Fruit fly (Drosophila melanogaster): Measurements from ENCODE around the gene Raf.
A peak's percentile ranks its signal among the peaks of the same experiment; 100 is the strongest.

Raf gene

dm6 chrX:2387579-2388362, 92.5 kb downstream of the Raf start, which contains the start of gene PsGEF (continued):
- TF ChIP-seq crp (GFP tag; optimal IDR thresholded peaks at IDR 0.05) (peak in 1 of 2 experiments; percentile 40), sqz (GFP tag; optimal IDR thresholded peaks at IDR 0.05) (no peak), vnd (GFP tag; IDR thresholded peaks at IDR 0.05; ENCODE audit: partially characterized antibody) (no peak), CG11456 (GFP tag; IDR thresholded peaks at IDR 0.05) (no peak), CG6654 (GFP tag; optimal IDR thresholded peaks at IDR 0.05) (no peak), HLHmδ (GFP tag; optimal IDR thresholded peaks at IDR 0.05) (peak; percentile 47), Med (GFP tag) (no peak), Deaf1 (tag; optimal IDR thresholded peaks at IDR 0.05) (peak; percentile 93), CTCF (GFP tag; optimal IDR thresholded peaks at IDR 0.05) (peak; percentile 83), CG14965 (GFP tag; optimal IDR thresholded peaks at IDR 0.05; ENCODE audit: borderline replicate concordance) (peak; percentile 95), pros (GFP tag; optimal IDR thresholded peaks at IDR 0.05) (peak; percentile 97), Lpt (GFP tag; optimal IDR thresholded peaks at IDR 0.05) (peak; percentile 29), fd102C (GFP tag; optimal IDR thresholded peaks at IDR 0.05) (peak; percentile 50), trem (tag; optimal IDR thresholded peaks at IDR 0.05) (no peak), Tbp (GFP tag; optimal IDR thresholded peaks at IDR 0.05) (peak; percentile 54), vvl (GFP tag; IDR thresholded peaks at IDR 0.05) (no peak), CG43689 (GFP tag; IDR thresholded peaks at IDR 0.05) (no peak), Ravus (GFP tag; IDR thresholded peaks at IDR 0.05) (no peak), Scr (GFP tag; IDR thresholded peaks at IDR 0.05; ENCODE audit: partially characterized antibody) (no peak), wor (GFP tag; IDR thresholded peaks at IDR 0.05) (no peak), sisA (GFP tag; IDR thresholded peaks at IDR 0.05) (no peak)
